Worm (Caenorhabditis elegans) whole organism, late embryonic: ENCODE measurements around the gene C07A9.13.

Experiments
- C08G9.2 ChIP-seq: sonication (generic microtip); optimal IDR thresholded peaks from 2 replicates; lab custom pipeline; 2016; ENCODE audit warnings: mild to moderate bottlenecking, missing genetic modification characterization, moderate library complexity, missing compliant biosample characterization
- C38D4.7 ChIP-seq: fragments of 200-800 bp; sonication (Bioruptor generic); optimal IDR thresholded peaks from 2 replicates; lab custom pipeline; 2018; ENCODE audit warnings: mild to moderate bottlenecking, missing genetic modification characterization, moderate library complexity, missing compliant biosample characterization
- F13H6.1 ChIP-seq: sonication (generic microtip); optimal IDR thresholded peaks from 2 replicates; lab custom pipeline; 2016; ENCODE audit warnings: missing genetic modification characterization, missing compliant biosample characterization
- K02D7.2 ChIP-seq: sonication (generic microtip); optimal IDR thresholded peaks from 2 replicates; lab custom pipeline; 2017; ENCODE audit warnings: mild to moderate bottlenecking, missing genetic modification characterization, missing compliant biosample characterization
- K09A11.1 ChIP-seq: sonication (generic microtip); optimal IDR thresholded peaks from 2 replicates; lab custom pipeline; 2017; ENCODE audit warnings: antibody characterized with exemption, mild to moderate bottlenecking, missing genetic modification characterization, missing compliant biosample characterization; ENCODE audit not compliant: insufficient read depth
- T23F11.4 ChIP-seq: fragments of 200-800 bp; sonication (Bioruptor generic); optimal IDR thresholded peaks from 2 replicates; lab custom pipeline; 2018; ENCODE audit warnings: mild to moderate bottlenecking, missing genetic modification characterization, missing compliant biosample characterization
- Y22D7AL.16 ChIP-seq: sonication (generic microtip); optimal IDR thresholded peaks from 2 replicates; lab custom pipeline; 2016; ENCODE audit warnings: missing genetic modification characterization, missing compliant biosample characterization
- ahr-1 ChIP-seq: sonication (generic microtip); optimal IDR thresholded peaks from 2 replicates; lab custom pipeline; 2016; ENCODE audit warnings: missing genetic modification characterization, missing compliant biosample characterization
- ama-1 ChIP-seq: fragments of 150-350 bp; optimal IDR thresholded peaks from 2 replicates; lab custom pipeline; 2014
- ceh-14 ChIP-seq: sonication (generic microtip); optimal IDR thresholded peaks from 2 replicates; lab custom pipeline; 2016; ENCODE audit warnings: missing genotype, missing genetic modification characterization, missing compliant biosample characterization
- ceh-18 ChIP-seq: sonication (generic microtip); optimal IDR thresholded peaks from 2 replicates; lab custom pipeline; 2016; ENCODE audit warnings: missing genetic modification characterization, missing compliant biosample characterization
- ceh-24 ChIP-seq: sonication (generic microtip); optimal IDR thresholded peaks from 2 replicates; lab custom pipeline; 2016; ENCODE audit warnings: mild to moderate bottlenecking, missing genetic modification characterization, missing compliant biosample characterization
- ceh-30 ChIP-seq: fragments of 150-350 bp; optimal IDR thresholded peaks from 2 replicates; lab custom pipeline; 2014; ENCODE audit warnings: missing biosample characterization, missing genetic modification characterization
- ceh-31 ChIP-seq: sonication (generic microtip); optimal IDR thresholded peaks from 2 replicates; lab custom pipeline; 2016; ENCODE audit warnings: missing genetic modification characterization, missing compliant biosample characterization
- ceh-34 ChIP-seq: sonication (generic microtip); optimal IDR thresholded peaks from 2 replicates; lab custom pipeline; 2016; ENCODE audit warnings: mild to moderate bottlenecking, missing genetic modification characterization, missing compliant biosample characterization
- ceh-45 ChIP-seq: fragments of 200-800 bp; sonication (Bioruptor generic); IDR thresholded peaks from 2 replicates; pipeline ENCODE4 v1.3.6; 2022; ENCODE audit warnings: missing genetic modification reagents, missing genetic modification characterization, missing compliant biosample characterization
- ceh-6 ChIP-seq: fragments of 200-800 bp; sonication (Bioruptor generic); optimal IDR thresholded peaks from 2 replicates; lab custom pipeline; 2018; ENCODE audit warnings: mild to moderate bottlenecking, missing genetic modification characterization, missing compliant biosample characterization
- ceh-9 ChIP-seq: sonication (generic microtip); optimal IDR thresholded peaks from 2 replicates; lab custom pipeline; 2016; ENCODE audit warnings: mild to moderate bottlenecking, missing genetic modification characterization, inconsistent platforms, missing compliant biosample characterization
- che-1 ChIP-seq: sonication (generic microtip); optimal IDR thresholded peaks from 2 replicates; lab custom pipeline; 2016; ENCODE audit warnings: mild to moderate bottlenecking, missing genetic modification characterization, missing compliant biosample characterization
- dve-1 ChIP-seq: sonication (generic microtip); optimal IDR thresholded peaks from 2 replicates; lab custom pipeline; 2017; ENCODE audit warnings: antibody characterized with exemption, mild to moderate bottlenecking, missing genetic modification characterization, missing compliant biosample characterization
- elt-2 ChIP-seq: sonication (generic microtip); optimal IDR thresholded peaks from 2 replicates; lab custom pipeline; 2016; ENCODE audit warnings: missing genetic modification reagents, missing genetic modification characterization, missing compliant biosample characterization
- elt-4 ChIP-seq: sonication (generic microtip); optimal IDR thresholded peaks from 2 replicates; lab custom pipeline; 2016; ENCODE audit warnings: missing genetic modification characterization, missing compliant biosample characterization
- ets-4 ChIP-seq: sonication (generic microtip); optimal IDR thresholded peaks from 2 replicates; lab custom pipeline; 2016; ENCODE audit warnings: missing genetic modification characterization, missing compliant biosample characterization
- eyg-1 ChIP-seq: sonication (generic microtip); optimal IDR thresholded peaks from 2 replicates; lab custom pipeline; 2016; ENCODE audit warnings: missing genotype, missing genetic modification characterization, missing compliant biosample characterization
- fax-1 ChIP-seq: sonication (generic microtip); optimal IDR thresholded peaks from 2 replicates; lab custom pipeline; 2016; ENCODE audit warnings: missing genotype, missing genetic modification characterization, missing compliant biosample characterization
- fkh-10 ChIP-seq: fragments of 150-350 bp; optimal IDR thresholded peaks from 2 replicates; lab custom pipeline; 2014; ENCODE audit warnings: missing biosample characterization, missing genetic modification reagents, missing genetic modification characterization
- fkh-6 ChIP-seq: sonication (generic microtip); optimal IDR thresholded peaks from 2 replicates; lab custom pipeline; 2016; ENCODE audit warnings: missing genetic modification characterization, missing compliant biosample characterization
- gmeb-2 ChIP-seq: sonication (generic microtip); optimal IDR thresholded peaks from 2 replicates; lab custom pipeline; 2016; ENCODE audit warnings: missing genetic modification characterization, inconsistent platforms, missing compliant biosample characterization
- hlh-13 ChIP-seq: fragments of 200-800 bp; sonication (Bioruptor generic); optimal IDR thresholded peaks from 2 replicates; lab custom pipeline; 2018; ENCODE audit warnings: mild to moderate bottlenecking, missing genetic modification characterization, missing compliant biosample characterization
- lim-6 ChIP-seq: sonication (generic microtip); optimal IDR thresholded peaks from 2 replicates; lab custom pipeline; 2016; ENCODE audit warnings: missing genetic modification characterization, missing compliant biosample characterization
- madf-2 ChIP-seq: sonication (generic microtip); optimal IDR thresholded peaks from 2 replicates; lab custom pipeline; 2017; ENCODE audit warnings: missing genetic modification characterization, missing compliant biosample characterization
- nfya-1 ChIP-seq: sonication (generic microtip); optimal IDR thresholded peaks from 2 replicates; lab custom pipeline; 2017; ENCODE audit warnings: missing genetic modification characterization, mild to moderate bottlenecking, missing compliant biosample characterization, antibody characterized with exemption, moderate library complexity
- nhr-11 ChIP-seq: fragments of 150-350 bp; optimal IDR thresholded peaks from 2 replicates; lab custom pipeline; 2014; ENCODE audit warnings: missing biosample characterization, missing genetic modification characterization
- nhr-232 ChIP-seq: sonication (generic microtip); optimal IDR thresholded peaks from 2 replicates; lab custom pipeline; 2016; ENCODE audit warnings: missing genetic modification characterization, missing compliant biosample characterization
- odd-2 ChIP-seq: sonication (generic microtip); optimal IDR thresholded peaks from 2 replicates; lab custom pipeline; 2017; ENCODE audit warnings: antibody characterized with exemption, mild to moderate bottlenecking, missing genetic modification characterization, missing compliant biosample characterization
- pag-3 ChIP-seq: sonication (generic microtip); optimal IDR thresholded peaks from 2 replicates; lab custom pipeline; 2016; ENCODE audit warnings: missing compliant biosample characterization, missing genetic modification characterization, borderline replicate concordance
- pat-9 ChIP-seq: fragments of 200-800 bp; sonication (Bioruptor generic); optimal IDR thresholded peaks from 2 replicates; lab custom pipeline; 2018; ENCODE audit warnings: mild to moderate bottlenecking, missing genetic modification characterization, moderate library complexity, missing compliant biosample characterization
- pax-1 ChIP-seq: fragments of 150-350 bp; optimal IDR thresholded peaks from 2 replicates; lab custom pipeline; 2014; ENCODE audit warnings: missing biosample characterization, missing genetic modification characterization
- pha-2 ChIP-seq: sonication (generic microtip); optimal IDR thresholded peaks from 2 replicates; lab custom pipeline; 2017; ENCODE audit warnings: mild to moderate bottlenecking, missing genetic modification characterization, missing compliant biosample characterization
- pha-4 ChIP-seq: fragments of 150-350 bp; optimal IDR thresholded peaks from 2 replicates; lab custom pipeline; 2018; ENCODE audit warnings: missing biosample characterization, missing genetic modification reagents, missing genetic modification characterization
- pros-1 ChIP-seq: fragments of 150-350 bp; optimal IDR thresholded peaks from 2 replicates; lab custom pipeline; 2014; ENCODE audit warnings: missing biosample characterization, missing genetic modification reagents, missing genetic modification characterization
- sdc-2 ChIP-seq: sonication (generic microtip); optimal IDR thresholded peaks from 2 replicates; lab custom pipeline; 2016; ENCODE audit warnings: missing genotype, missing genetic modification characterization, missing compliant biosample characterization
- sox-2 ChIP-seq: fragments of 200-800 bp; sonication (Bioruptor generic); IDR thresholded peaks from 2 replicates; pipeline ENCODE4 v1.3.6; 2022; ENCODE audit warnings: missing genetic modification reagents, missing genetic modification characterization, missing compliant biosample characterization
- sox-4 ChIP-seq: sonication (generic microtip); optimal IDR thresholded peaks from 2 replicates; lab custom pipeline; 2017; ENCODE audit warnings: mild to moderate bottlenecking, missing genetic modification characterization, inconsistent platforms, missing compliant biosample characterization
- syd-9 ChIP-seq: sonication (generic microtip); optimal IDR thresholded peaks from 2 replicates; lab custom pipeline; 2016; ENCODE audit warnings: mild to moderate bottlenecking, missing genetic modification characterization, moderate library complexity, missing compliant biosample characterization
- tbx-2 ChIP-seq: sonication (generic microtip); optimal IDR thresholded peaks from 2 replicates; lab custom pipeline; 2016; ENCODE audit warnings: missing genetic modification characterization, missing compliant biosample characterization
- tbx-7 ChIP-seq: sonication (generic microtip); optimal IDR thresholded peaks from 2 replicates; lab custom pipeline; 2016; ENCODE audit warnings: missing genotype, missing genetic modification characterization, missing compliant biosample characterization
- ttx-3 ChIP-seq: sonication (generic microtip); optimal IDR thresholded peaks from 2 replicates; lab custom pipeline; 2016; ENCODE audit warnings: missing genetic modification reagents, missing genetic modification characterization, missing compliant biosample characterization
- unc-3 ChIP-seq, 2 experiments: fragments of 200-800 bp in 1 of 2; sonication (Bioruptor generic) in 1 of 2; sonication (generic microtip) in 1 of 2; conservative IDR thresholded peaks in 1 of 2; optimal IDR thresholded peaks in 1 of 2; 2 replicates each; pipeline versions ENCODE4 v1.3.6 to Lab custom; 2016 to 2022; ENCODE audit warnings: missing compliant biosample characterization in 2 of 2, missing genetic modification characterization in 2 of 2, missing genetic modification reagents in 1 of 2
- unc-42 ChIP-seq: sonication (generic microtip); optimal IDR thresholded peaks from 2 replicates; lab custom pipeline; 2016; ENCODE audit warnings: missing genotype, missing genetic modification characterization, missing compliant biosample characterization
- unc-55 ChIP-seq: sonication (generic microtip); optimal IDR thresholded peaks from 2 replicates; lab custom pipeline; 2017; ENCODE audit warnings: missing biosample characterization, missing genetic modification reagents, missing genetic modification characterization
- unc-86 ChIP-seq: sonication (generic microtip); optimal IDR thresholded peaks from 2 replicates; lab custom pipeline; 2016; ENCODE audit warnings: missing genetic modification characterization, missing compliant biosample characterization
- zip-5 ChIP-seq: sonication (generic microtip); optimal IDR thresholded peaks from 2 replicates; lab custom pipeline; 2016; ENCODE audit warnings: missing genetic modification characterization, missing compliant biosample characterization

The C07A9.13 gene

ce11 chrIII:9629855-9630254 lies 51.3 kb downstream of the C07A9.13 start, which contains the start of gene rpac-19:
Gene rpac-19 (minus strand): TSS chrIII:9629885.
- TF ChIP-seq fkh-10 (GFP tag; lab: Kevin White, UChicago) (no peak), ceh-6 (GFP tag; lab: Kevin White, UChicago) (no peak), zip-5 (tag; lab: Kevin White, UChicago) (peak; percentile 29), ceh-9 (tag; lab: Kevin White, UChicago) (no peak), ttx-3 (peak; percentile 67), pat-9 (tag; lab: Kevin White, UChicago) (peak; percentile 48), tbx-2 (tag; lab: Kevin White, UChicago) (peak; percentile 70), unc-55 (GFP tag; lab: Kevin White, UChicago) (no peak), ceh-34 (tag; lab: Kevin White, UChicago) (no peak), nhr-11 (tag; lab: Kevin White, UChicago) (peak; percentile 51), gmeb-2 (tag; lab: Kevin White, UChicago) (no peak), syd-9 (tag; lab: Kevin White, UChicago) (no peak), ets-4 (no peak), nhr-232 (tag; lab: Kevin White, UChicago) (no peak), ceh-14 (tag; lab: Kevin White, UChicago) (peak; percentile 73), tbx-7 (tag; lab: Kevin White, UChicago) (no peak), madf-2 (tag; lab: Kevin White, UChicago) (peak; percentile 42), sox-4 (peak; percentile 55), F13H6.1 (tag; lab: Kevin White, UChicago) (peak; percentile 46), K02D7.2 (tag; lab: Kevin White, UChicago) (peak; percentile 64), elt-2 (tag; lab: Kevin White, UChicago) (peak; percentile 75), lim-6 (tag; lab: Kevin White, UChicago) (no peak), ceh-24 (tag; lab: Kevin White, UChicago) (no peak), pax-1 (no peak), unc-86 (tag; lab: Kevin White, UChicago) (peak; percentile 69), ceh-30 (tag; lab: Kevin White, UChicago) (no peak), eyg-1 (tag; lab: Kevin White, UChicago) (no peak), K09A11.1 (tag; lab: Kevin White, UChicago) (no peak), nfya-1 (tag; lab: Kevin White, UChicago) (peak; percentile 67), ama-1 (lab: Kevin White, UChicago) (no peak), sox-2 (GFP tag; lab: Robert Waterston, UW) (no peak), che-1 (peak; percentile 46), Y22D7AL.16 (peak; percentile 55), pros-1 (tag; lab: Kevin White, UChicago) (no peak), ceh-18 (no peak), elt-4 (tag; lab: Kevin White, UChicago) (no peak), C38D4.7 (peak; percentile 52), unc-42 (no peak), C08G9.2 (tag; lab: Kevin White, UChicago) (peak; percentile 18), hlh-13 (no peak), pag-3 (no peak), ahr-1 (tag; lab: Kevin White, UChicago) (peak; percentile 44), pha-4 (no peak), fkh-6 (tag; lab: Kevin White, UChicago) (no peak), pha-2 (tag; lab: Kevin White, UChicago) (peak; percentile 65), unc-3 (GFP tag; conservative IDR thresholded peaks at IDR 0.05; lab: Robert Waterston, UW) (0 out of 2 replicates have a peak, but pooled peaks have one; percentile 46), unc-3 (tag; optimal IDR thresholded peaks at IDR 0.05; lab: Kevin White, UChicago) (no peak), sdc-2 (tag; lab: Kevin White, UChicago) (peak; percentile 59), T23F11.4 (no peak), fax-1 (tag; lab: Kevin White, UChicago) (peak; percentile 34), odd-2 (tag; lab: Kevin White, UChicago) (peak; percentile 59), ceh-45 (no peak), ceh-31 (peak; percentile 34), dve-1 (tag; lab: Kevin White, UChicago) (no peak)
